Fruit fly (Drosophila melanogaster) whole organism, embryonic: ENCODE measurements around the gene CG13699.

Experiments
- Bdp1 ChIP-seq: fragments of 200-800 bp; sonication (Bioruptor generic); optimal IDR thresholded peaks from 3 replicates; lab custom pipeline; 2016; ENCODE audit warnings: missing biosample characterization, missing genetic modification characterization
- Bteb2 ChIP-seq: fragments of 200-800 bp; sonication (Bioruptor generic); optimal IDR thresholded peaks from 2 replicates; lab custom pipeline; 2016; ENCODE audit warnings: missing biosample characterization, missing genetic modification characterization
- CG10209 ChIP-seq: fragments of 200-800 bp; sonication (Bioruptor generic); optimal IDR thresholded peaks from 3 replicates; lab custom pipeline; 2017; ENCODE audit warnings: missing biosample characterization, mild to moderate bottlenecking, missing genetic modification characterization, missing genetic modification reagents
- CG11696 ChIP-seq: fragments of 200-800 bp; sonication (Bioruptor generic); IDR thresholded peaks from 2 replicates; pipeline ENCODE4 v1.3.6; 2022; ENCODE audit warnings: missing biosample characterization, missing genetic modification characterization
- CG12391 ChIP-seq: fragments of 200-800 bp; sonication (Bioruptor generic); optimal IDR thresholded peaks from 3 replicates; lab custom pipeline; 2018; ENCODE audit warnings: missing biosample characterization, mild to moderate bottlenecking, missing genetic modification characterization, moderate library complexity
- CG13123 ChIP-seq: fragments of 200-800 bp; sonication (Bioruptor generic); optimal IDR thresholded peaks from 2 replicates; lab custom pipeline; 2016; ENCODE audit warnings: missing biosample characterization, missing genetic modification characterization
- CG13296 ChIP-seq: fragments of 200-800 bp; sonication (Bioruptor generic); optimal IDR thresholded peaks from 3 replicates; lab custom pipeline; 2018; ENCODE audit warnings: missing biosample characterization, mild to moderate bottlenecking, missing genetic modification characterization
- CG13424 ChIP-seq: fragments of 200-800 bp; sonication (Bioruptor generic); optimal IDR thresholded peaks from 2 replicates; lab custom pipeline; 2019; ENCODE audit warnings: missing biosample characterization, mild to moderate bottlenecking, missing genetic modification characterization, moderate library complexity
- CG15269 ChIP-seq: fragments of 200-800 bp; sonication (Bioruptor generic); optimal IDR thresholded peaks from 2 replicates; lab custom pipeline; 2018; ENCODE audit warnings: missing biosample characterization, mild to moderate bottlenecking, missing genetic modification characterization, moderate library complexity
- CG1529 ChIP-seq: fragments of 200-800 bp; sonication (Bioruptor generic); optimal IDR thresholded peaks from 3 replicates; lab custom pipeline; 2018; ENCODE audit warnings: missing biosample characterization, missing genetic modification characterization
- CG15514 ChIP-seq: fragments of 200-800 bp; sonication (Bioruptor generic); optimal IDR thresholded peaks from 3 replicates; lab custom pipeline; 2017; ENCODE audit warnings: missing biosample characterization, missing genetic modification characterization, mild to moderate bottlenecking, moderate library complexity, missing genetic modification reagents
- CG17186 ChIP-seq: fragments of 200-800 bp; sonication (Bioruptor generic); optimal IDR thresholded peaks from 3 replicates; lab custom pipeline; 2017; ENCODE audit warnings: missing biosample characterization, missing genetic modification reagents, missing genetic modification characterization
- CG18011 ChIP-seq: fragments of 200-800 bp; sonication (Bioruptor generic); optimal IDR thresholded peaks from 2 replicates; lab custom pipeline; 2017; ENCODE audit warnings: missing biosample characterization, missing genetic modification characterization, mild to moderate bottlenecking, moderate library complexity, missing genotype
- CG18619 ChIP-seq: fragments of 200-800 bp; sonication (Bioruptor generic); optimal IDR thresholded peaks from 3 replicates; lab custom pipeline; 2017; ENCODE audit warnings: missing biosample characterization, mild to moderate bottlenecking, missing genetic modification characterization
- CG31365 ChIP-seq: fragments of 200-800 bp; sonication (Bioruptor generic); optimal IDR thresholded peaks from 2 replicates; lab custom pipeline; 2018; ENCODE audit warnings: missing biosample characterization, mild to moderate bottlenecking, missing genetic modification characterization
- CG31441 ChIP-seq: fragments of 200-800 bp; sonication (Bioruptor generic); IDR thresholded peaks from 2 replicates; pipeline ENCODE4 v1.3.6; 2022; ENCODE audit warnings: missing biosample characterization, missing genetic modification characterization
- CG5953 ChIP-seq: fragments of 200-800 bp; sonication (Bioruptor generic); IDR thresholded peaks from 2 replicates; pipeline ENCODE4 v1.3.6; 2022; ENCODE audit warnings: missing biosample characterization, missing genetic modification characterization
- CG8281 ChIP-seq: fragments of 200-800 bp; sonication (Bioruptor generic); optimal IDR thresholded peaks from 2 replicates; lab custom pipeline; 2018; ENCODE audit warnings: missing biosample characterization, mild to moderate bottlenecking, missing genetic modification characterization, moderate library complexity
- CG8478 ChIP-seq: fragments of >200 bp; optimal IDR thresholded peaks from 2 replicates; lab custom pipeline; 2018
- CG9876 ChIP-seq: fragments of 200-800 bp; sonication (Bioruptor generic); optimal IDR thresholded peaks from 2 replicates; lab custom pipeline; 2016; ENCODE audit warnings: missing biosample characterization, missing genetic modification characterization
- CTCF ChIP-seq: fragments of 200-800 bp; sonication (Bioruptor generic); optimal IDR thresholded peaks from 2 replicates; lab custom pipeline; 2017; ENCODE audit warnings: missing biosample characterization, mild to moderate bottlenecking, missing genetic modification characterization, moderate library complexity
- Dad ChIP-seq: fragments of 200-800 bp; sonication (Bioruptor generic); optimal IDR thresholded peaks from 3 replicates; lab custom pipeline; 2016; ENCODE audit warnings: missing biosample characterization, missing genetic modification characterization
- Ets65A ChIP-seq: fragments of 200-800 bp; sonication (Bioruptor generic); peaks from one replicate; lab custom pipeline; 2016; ENCODE audit warnings: missing biosample characterization, missing genetic modification characterization
- Ets97D ChIP-seq: fragments of 200-800 bp; sonication (Bioruptor generic); optimal IDR thresholded peaks from 3 replicates; lab custom pipeline; 2016; ENCODE audit warnings: missing biosample characterization, missing genetic modification characterization
- Mad ChIP-seq: fragments of 200-800 bp; sonication (Bioruptor generic); optimal IDR thresholded peaks from 2 replicates; lab custom pipeline; 2016; ENCODE audit warnings: missing biosample characterization, missing genetic modification characterization
- Meics ChIP-seq: fragments of 200-800 bp; sonication (Bioruptor generic); optimal IDR thresholded peaks from 2 replicates; lab custom pipeline; 2017; ENCODE audit warnings: missing biosample characterization, mild to moderate bottlenecking, missing genetic modification characterization
- Mes4 ChIP-seq: fragments of 200-800 bp; sonication (Bioruptor generic); optimal IDR thresholded peaks from 2 replicates; lab custom pipeline; 2016; ENCODE audit warnings: missing biosample characterization, missing genetic modification characterization
- Myb ChIP-seq: fragments of 200-800 bp; sonication (Bioruptor generic); optimal IDR thresholded peaks from 2 replicates; lab custom pipeline; 2016; ENCODE audit warnings: missing biosample characterization, missing genetic modification characterization
- Nf-YA ChIP-seq: fragments of 200-800 bp; sonication (Bioruptor generic); IDR thresholded peaks from 2 replicates; pipeline ENCODE4 v1.3.6; 2022; ENCODE audit warnings: missing biosample characterization, missing genetic modification characterization
- Rx ChIP-seq: fragments of 200-800 bp; sonication (Bioruptor generic); IDR thresholded peaks from 2 replicates; pipeline ENCODE4 v1.3.6; 2022; ENCODE audit warnings: missing biosample characterization, missing genetic modification characterization
- Sry-β ChIP-seq: fragments of 200-800 bp; sonication (Bioruptor generic); optimal IDR thresholded peaks from 2 replicates; lab custom pipeline; 2018; ENCODE audit warnings: missing biosample characterization, mild to moderate bottlenecking, missing genetic modification characterization, moderate library complexity
- Xbp1 ChIP-seq: fragments of 200-800 bp; sonication (Bioruptor generic); optimal IDR thresholded peaks from 3 replicates; lab custom pipeline; 2016; ENCODE audit warnings: missing biosample characterization, mild to moderate bottlenecking, missing genetic modification characterization
- br ChIP-seq: fragments of >200 bp; optimal IDR thresholded peaks from 2 replicates; lab custom pipeline; 2017
- dan ChIP-seq: fragments of 200-800 bp; sonication (Bioruptor generic); IDR thresholded peaks from 2 replicates; pipeline ENCODE4 v1.3.6; 2022; ENCODE audit warnings: missing biosample characterization, missing genetic modification characterization
- emc ChIP-seq: fragments of 200-800 bp; sonication (Bioruptor generic); optimal IDR thresholded peaks from 2 replicates; lab custom pipeline; 2016; ENCODE audit warnings: missing biosample characterization, missing genetic modification characterization
- gcm ChIP-seq: fragments of 200-800 bp; sonication (Bioruptor generic); optimal IDR thresholded peaks from 2 replicates; lab custom pipeline; 2019; ENCODE audit warnings: missing biosample characterization, mild to moderate bottlenecking, missing genetic modification characterization, moderate library complexity
- gro ChIP-seq: fragments of 200-800 bp; sonication (Bioruptor generic); optimal IDR thresholded peaks from 2 replicates; lab custom pipeline; 2016; ENCODE audit warnings: missing biosample characterization, missing genetic modification characterization
- gsb-n ChIP-seq: fragments of 200-800 bp; sonication (Bioruptor generic); optimal IDR thresholded peaks from 3 replicates; lab custom pipeline; 2018; ENCODE audit warnings: missing biosample characterization, mild to moderate bottlenecking, missing genetic modification characterization
- hb ChIP-seq: fragments of 200-800 bp; sonication (Bioruptor generic); IDR thresholded peaks from 3 replicates; pipeline ENCODE4 v1.3.6; 2022; ENCODE audit warnings: missing biosample characterization, missing genetic modification characterization; ENCODE audit not compliant: partially characterized antibody
- knrl ChIP-seq: fragments of 200-800 bp; sonication (Bioruptor generic); IDR thresholded peaks from 3 replicates; pipeline ENCODE4 v1.3.6; 2022; ENCODE audit warnings: missing biosample characterization, missing genetic modification characterization; ENCODE audit not compliant: partially characterized antibody
- p53 ChIP-seq: fragments of 200-800 bp; sonication (Bioruptor generic); optimal IDR thresholded peaks from 2 replicates; lab custom pipeline; 2016; ENCODE audit warnings: missing biosample characterization, missing genetic modification characterization
- pb ChIP-seq: fragments of 200-800 bp; sonication (Bioruptor generic); optimal IDR thresholded peaks from 3 replicates; lab custom pipeline; 2016; ENCODE audit warnings: missing biosample characterization, missing genetic modification characterization
- pho ChIP-seq: fragments of 200-800 bp; sonication (Bioruptor generic); optimal IDR thresholded peaks from 2 replicates; lab custom pipeline; 2016; ENCODE audit warnings: missing biosample characterization, missing genetic modification characterization
- prd ChIP-seq, 3 experiments: fragments of >200 bp in 2 of 3; fragments of 200-800 bp in 1 of 3; sonication (Bioruptor generic) in 1 of 3; optimal IDR thresholded peaks in 2 of 3; IDR thresholded peaks in 1 of 3; 2 replicates in 2 of 3; 3 replicates in 1 of 3; pipeline versions ENCODE4 v1.3.6 to Lab custom; 2017 to 2022; ENCODE audit warnings: missing biosample characterization in 1 of 3, missing genetic modification characterization in 1 of 3
- pzg ChIP-seq: fragments of 200-800 bp; sonication (Bioruptor generic); optimal IDR thresholded peaks from 3 replicates; lab custom pipeline; 2018; ENCODE audit warnings: missing biosample characterization, mild to moderate bottlenecking, missing genetic modification characterization, moderate library complexity
- shn ChIP-seq: fragments of 200-800 bp; sonication (Bioruptor generic); optimal IDR thresholded peaks from 3 replicates; lab custom pipeline; 2016; ENCODE audit warnings: missing biosample characterization, missing genetic modification characterization
- slp2 ChIP-seq: fragments of 200-800 bp; sonication (Bioruptor generic); optimal IDR thresholded peaks from 2 replicates; lab custom pipeline; 2016; ENCODE audit warnings: missing biosample characterization, missing genetic modification characterization
- sqz ChIP-seq: fragments of 200-800 bp; sonication (Bioruptor generic); optimal IDR thresholded peaks from 3 replicates; lab custom pipeline; 2018; ENCODE audit warnings: missing biosample characterization, mild to moderate bottlenecking, missing genetic modification characterization
- vnd ChIP-seq: fragments of 200-800 bp; sonication (Bioruptor generic); IDR thresholded peaks from 3 replicates; pipeline ENCODE4 v1.3.6; 2022; ENCODE audit warnings: missing biosample characterization, missing genetic modification characterization; ENCODE audit not compliant: partially characterized antibody
- zen ChIP-seq: fragments of 200-800 bp; sonication (Bioruptor generic); optimal IDR thresholded peaks from 3 replicates; lab custom pipeline; 2018; ENCODE audit warnings: missing biosample characterization, mild to moderate bottlenecking, missing genetic modification characterization, moderate library complexity

The CG13699 gene

DNA sequence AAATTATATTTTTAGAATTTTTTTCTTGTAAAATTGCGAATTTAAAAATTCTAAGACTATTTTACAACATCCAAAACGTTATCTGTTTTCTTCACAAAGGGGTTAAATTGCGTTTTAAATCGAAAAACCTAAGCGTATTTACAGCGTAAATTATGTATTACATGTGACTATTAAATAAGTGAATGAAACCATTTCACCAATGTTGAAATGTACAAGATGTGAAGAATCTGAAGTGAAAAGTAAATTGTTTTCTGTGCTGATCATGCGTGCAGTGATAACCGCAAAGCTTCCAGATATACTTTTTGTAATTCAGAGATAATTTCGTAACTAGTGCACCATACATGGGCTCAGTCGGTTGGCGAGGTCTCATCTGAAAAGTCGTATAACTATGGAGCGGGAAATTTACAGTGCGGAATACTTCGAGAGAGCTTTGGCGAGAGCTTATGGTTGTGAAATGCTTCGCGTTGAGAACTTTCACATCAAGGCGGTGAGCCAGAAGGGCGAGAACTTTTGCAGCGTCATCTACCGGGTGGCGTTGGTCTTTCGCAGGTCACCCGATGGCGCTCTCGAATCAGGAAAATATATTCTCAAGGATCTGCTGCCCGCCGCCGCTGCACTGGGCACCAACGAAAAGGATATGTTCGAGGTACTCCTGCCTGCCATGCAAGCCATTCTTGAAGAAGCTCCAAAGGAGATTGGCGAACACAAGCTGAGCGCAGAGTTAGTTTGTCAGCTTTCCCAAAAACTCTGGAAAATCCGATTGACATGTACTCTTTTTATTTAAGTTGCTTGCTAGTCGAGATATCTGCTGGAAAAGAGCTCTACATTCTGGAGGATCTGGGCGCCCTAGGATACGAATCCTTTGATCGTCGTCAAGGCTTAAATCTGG is 48.0 kb downstream of the CG13699 start (continued):
- TF ChIP-seq CG31365 (tag; lab: Kevin White, UChicago) (peak; percentile 61), Rx (GFP tag; lab: Robert Waterston, UW) (no peak), pho (GFP tag; lab: Kevin White, UChicago) (no peak), Myb (GFP tag; lab: Kevin White, UChicago) (peak; percentile 9), CG9876 (GFP tag; lab: Kevin White, UChicago) (no peak), Dad (GFP tag; lab: Kevin White, UChicago) (no peak), zen (no peak), CG1529 (peak; percentile 53), sqz (GFP tag; lab: Kevin White, UChicago) (peak; percentile 1), pzg (GFP tag; lab: Kevin White, UChicago) (peak; percentile 5), CG15269 (peak; percentile 73), Bteb2 (GFP tag; lab: Kevin White, UChicago) (no peak), br (lab: Kevin White, UChicago) (no peak), emc (GFP tag; lab: Kevin White, UChicago) (no peak), Sry-β (GFP tag; lab: Kevin White, UChicago) (no peak), Xbp1 (GFP tag; lab: Kevin White, UChicago) (no peak), dan (GFP tag; lab: Robert Waterston, UW) (no peak), Ets65A (GFP tag; lab: Kevin White, UChicago) (peak; percentile 81), CG10209 (GFP tag; lab: Kevin White, UChicago) (peak; percentile 57), CG8478 (lab: Kevin White, UChicago) (no peak), CG8281 (no peak), gsb-n (tag; lab: Kevin White, UChicago) (peak; percentile 35), Nf-YA (GFP tag; lab: Robert Waterston, UW) (no peak), shn (no peak), CG12391 (tag; lab: Kevin White, UChicago) (peak; percentile 63), prd (optimal IDR thresholded peaks at IDR 0.05; lab: Kevin White, UChicago) (no peak), prd (GFP tag; IDR thresholded peaks at IDR 0.05; lab: Robert Waterston, UW) (peak; percentile 24; the same call in 1 of the 3 replicates), CG18619 (GFP tag; lab: Kevin White, UChicago) (peak; percentile 15), gro (peak; percentile 46), gcm (GFP tag; lab: Kevin White, UChicago) (peak; percentile 31), CG13296 (GFP tag; lab: Kevin White, UChicago) (no peak), vnd (GFP tag; lab: Robert Waterston, UW) (no peak), CG13123 (GFP tag; lab: Kevin White, UChicago) (no peak), CG18011 (GFP tag; lab: Kevin White, UChicago) (no peak), hb (no peak), p53 (GFP tag; lab: Kevin White, UChicago) (peak; percentile 30), CG15514 (GFP tag; lab: Kevin White, UChicago) (peak; percentile 87), slp2 (peak; percentile 10), CG11696 (no peak), Meics (peak; percentile 66), Mes4 (GFP tag; lab: Kevin White, UChicago) (peak; percentile 44), CG17186 (GFP tag; lab: Kevin White, UChicago) (no peak), Ets97D (GFP tag; lab: Kevin White, UChicago) (peak; percentile 13), Bdp1 (peak; percentile 14), CTCF (GFP tag; lab: Kevin White, UChicago) (peak; percentile 96), CG5953 (peak; percentile 62; the same call in 1 of the 2 replicates), knrl (GFP tag; lab: Robert Waterston, UW) (no peak), CG13424 (peak; percentile 59), pb (GFP tag; lab: Kevin White, UChicago) (peak; percentile 59), Mad (GFP tag; lab: Kevin White, UChicago) (no peak), CG31441 (GFP tag; lab: Robert Waterston, UW) (peak; percentile 55)
